Fruit fly (Drosophila melanogaster) whole organism, pupa: ENCODE results near the gene CG32022.

ENCODE experiments used
- CG10348 ChIP-seq: fragments of 200-800 bp; sonication (Bioruptor generic); IDR thresholded peaks from 2 replicates; pipeline ENCODE4 v1.3.6; 2022; ENCODE audit warnings: missing biosample characterization, missing genetic modification characterization
- CG12605 ChIP-seq: fragments of 200-800 bp; sonication (Bioruptor generic); IDR thresholded peaks from 2 replicates; pipeline ENCODE4 v1.3.6; 2022; ENCODE audit warnings: missing biosample characterization, missing genetic modification characterization
- CG13204 ChIP-seq: fragments of 200-800 bp; sonication (Bioruptor generic); optimal IDR thresholded peaks from 2 replicates; lab custom pipeline; 2018; ENCODE audit warnings: missing biosample characterization, mild to moderate bottlenecking, missing genetic modification characterization, moderate library complexity
- CG14655 ChIP-seq: fragments of 200-800 bp; sonication (Bioruptor generic); optimal IDR thresholded peaks from 3 replicates; lab custom pipeline; 2017; ENCODE audit warnings: mild to moderate bottlenecking, missing biosample characterization, missing genetic modification reagents, missing genetic modification characterization
- CG15710 ChIP-seq: fragments of 200-800 bp; sonication (Bioruptor generic); optimal IDR thresholded peaks from 2 replicates; lab custom pipeline; 2018; ENCODE audit warnings: missing biosample characterization, mild to moderate bottlenecking, missing genetic modification characterization, moderate library complexity
- CG17806 ChIP-seq: fragments of 200-800 bp; sonication (Bioruptor generic); optimal IDR thresholded peaks from 2 replicates; lab custom pipeline; 2018; ENCODE audit warnings: missing biosample characterization, mild to moderate bottlenecking, missing genetic modification characterization, moderate library complexity
- CG32121 ChIP-seq: fragments of 200-800 bp; sonication (Bioruptor generic); IDR thresholded peaks from 2 replicates; pipeline ENCODE4 v1.3.6; 2022; ENCODE audit warnings: missing biosample characterization, missing genetic modification characterization
- CG34367 ChIP-seq: fragments of 200-800 bp; sonication (Bioruptor generic); optimal IDR thresholded peaks from 2 replicates; lab custom pipeline; 2018; ENCODE audit warnings: missing biosample characterization, mild to moderate bottlenecking, missing genetic modification characterization
- CG4496 ChIP-seq: fragments of 200-800 bp; sonication (Bioruptor generic); IDR thresholded peaks from 3 replicates; pipeline ENCODE4 v1.3.6; 2022; ENCODE audit warnings: missing biosample characterization, missing genetic modification characterization
- CG8159 ChIP-seq: fragments of 200-800 bp; sonication (Bioruptor generic); optimal IDR thresholded peaks from 3 replicates; lab custom pipeline; 2018; ENCODE audit warnings: missing biosample characterization, mild to moderate bottlenecking, missing genetic modification characterization, moderate library complexity
- CG8301 ChIP-seq: fragments of 200-800 bp; sonication (Bioruptor generic); optimal IDR thresholded peaks from 2 replicates; lab custom pipeline; 2018; ENCODE audit warnings: missing biosample characterization, mild to moderate bottlenecking, missing genetic modification characterization
- CG9948 ChIP-seq: fragments of 200-800 bp; sonication (Bioruptor generic); optimal IDR thresholded peaks from 2 replicates; lab custom pipeline; 2018; ENCODE audit warnings: missing biosample characterization, mild to moderate bottlenecking, missing genetic modification characterization, moderate library complexity
- D1 ChIP-seq: fragments of 200-800 bp; sonication (Bioruptor generic); optimal IDR thresholded peaks from 2 replicates; lab custom pipeline; 2018; ENCODE audit warnings: missing biosample characterization, mild to moderate bottlenecking, missing genetic modification characterization, moderate library complexity
- EcR ChIP-seq: fragments of 200-800 bp; sonication (Bioruptor generic); optimal IDR thresholded peaks from 3 replicates; lab custom pipeline; 2019; ENCODE audit warnings: missing biosample characterization, missing genetic modification characterization, mild to moderate bottlenecking, moderate library complexity, missing genetic modification reagents
- Ets98B ChIP-seq: fragments of 200-800 bp; sonication (Bioruptor generic); IDR thresholded peaks from 2 replicates; pipeline ENCODE4 v1.3.6; 2022; ENCODE audit warnings: missing biosample characterization, missing genetic modification characterization
- Pif1A ChIP-seq: fragments of 200-800 bp; sonication (Bioruptor generic); optimal IDR thresholded peaks from 3 replicates; lab custom pipeline; 2016; ENCODE audit warnings: missing biosample characterization, missing genetic modification characterization
- Pif1B ChIP-seq: fragments of 200-800 bp; sonication (Bioruptor generic); optimal IDR thresholded peaks from 3 replicates; lab custom pipeline; 2016; ENCODE audit warnings: missing biosample characterization, missing genetic modification characterization
- Snoo ChIP-seq: fragments of 200-800 bp; sonication (Bioruptor generic); optimal IDR thresholded peaks from 3 replicates; lab custom pipeline; 2017; ENCODE audit warnings: missing biosample characterization, mild to moderate bottlenecking, missing genetic modification characterization, inconsistent platforms
- fd96Ca ChIP-seq: fragments of 200-800 bp; sonication (Bioruptor generic); IDR thresholded peaks from 3 replicates; pipeline ENCODE4 v1.3.6; 2022; ENCODE audit warnings: missing biosample characterization, missing genetic modification characterization
- gl ChIP-seq: fragments of 200-800 bp; sonication (Bioruptor generic); optimal IDR thresholded peaks from 2 replicates; lab custom pipeline; 2018; ENCODE audit warnings: missing biosample characterization, mild to moderate bottlenecking, missing genetic modification characterization
- rn ChIP-seq: fragments of 200-800 bp; sonication (Bioruptor generic); IDR thresholded peaks from 2 replicates; pipeline ENCODE4 v1.3.6; 2022; ENCODE audit warnings: missing biosample characterization, missing genetic modification characterization

Gene CG32022

dm6 chr3L:8693558-8694502, 27.2 kb downstream of the CG32022 start:
- TF ChIP-seq Ets98B (GFP tag; lab: Robert Waterston, UW) (peak; percentile 76), CG4496 (GFP tag; lab: Robert Waterston, UW) (peak; percentile 69; the same call in 2 of the 3 replicates), Pif1B (no peak), CG17806 (tag; lab: Kevin White, UChicago) (no peak), CG14655 (GFP tag; lab: Kevin White, UChicago) (peak; percentile 47), CG13204 (GFP tag; lab: Kevin White, UChicago) (no peak), rn (GFP tag; lab: Robert Waterston, UW) (0 out of 2 replicates have a peak, but pooled peaks have one; percentile 24), EcR (GFP tag; lab: Kevin White, UChicago) (no peak), CG10348 (GFP tag; lab: Robert Waterston, UW) (no peak), CG12605 (GFP tag; lab: Robert Waterston, UW) (peak; percentile 74), fd96Ca (peak; percentile 64; the same call in 2 of the 3 replicates), D1 (tag; lab: Kevin White, UChicago) (no peak), gl (tag; lab: Kevin White, UChicago) (no peak), Pif1A (no peak), CG34367 (tag; lab: Kevin White, UChicago) (no peak), CG8159 (tag; lab: Kevin White, UChicago) (no peak), Snoo (tag; lab: Kevin White, UChicago) (no peak), CG9948 (tag; lab: Kevin White, UChicago) (no peak), CG32121 (peak; percentile 62; the same call in 1 of the 2 replicates), CG8301 (peak; percentile 36), CG15710 (tag; lab: Kevin White, UChicago) (no peak)

dm6 chr3L:8691891-8692874, 28.9 kb downstream of the CG32022 start:
- TF ChIP-seq fd96Ca (peak; percentile 57; the same call in 1 of the 3 replicates), CG8301 (peak; percentile 11), rn (GFP tag; lab: Robert Waterston, UW) (0 out of 2 replicates have a peak, but pooled peaks have one; percentile 11), CG14655 (GFP tag; lab: Kevin White, UChicago) (peak; percentile 56), CG17806 (tag; lab: Kevin White, UChicago) (peak; percentile 9), Pif1B (no peak), CG12605 (GFP tag; lab: Robert Waterston, UW) (peak; percentile 46), D1 (tag; lab: Kevin White, UChicago) (peak; percentile 26), Pif1A (peak; percentile 11), CG9948 (tag; lab: Kevin White, UChicago) (peak; percentile 35), Ets98B (GFP tag; lab: Robert Waterston, UW) (peak; percentile 48), CG15710 (tag; lab: Kevin White, UChicago) (peak; percentile 50), gl (tag; lab: Kevin White, UChicago) (peak; percentile 81), CG32121 (no peak), CG4496 (GFP tag; lab: Robert Waterston, UW) (peak; percentile 66), EcR (GFP tag; lab: Kevin White, UChicago) (peak; percentile 75), CG34367 (tag; lab: Kevin White, UChicago) (peak; percentile 8), CG13204 (GFP tag; lab: Kevin White, UChicago) (peak; percentile 64), Snoo (tag; lab: Kevin White, UChicago) (peak; percentile 48), CG10348 (GFP tag; lab: Robert Waterston, UW) (no peak), CG8159 (tag; lab: Kevin White, UChicago) (peak; percentile 59)

- TF ChIP-seq CG12605 (GFP tag; lab: Robert Waterston, UW) = no peak
- TF ChIP-seq CG8301 = no peak
- TF ChIP-seq CG9948 (tag; lab: Kevin White, UChicago) = no peak
- TF ChIP-seq Ets98B (GFP tag; lab: Robert Waterston, UW) = no peak
- no peak for TF ChIP-seq CG10348 (GFP tag; lab: Robert Waterston, UW)
- TF ChIP-seq Snoo (tag; lab: Kevin White, UChicago) = no peak
- no peak for TF ChIP-seq fd96Ca
- TF ChIP-seq CG14655 (GFP tag; lab: Kevin White, UChicago) = no peak
- TF ChIP-seq EcR (GFP tag; lab: Kevin White, UChicago) = no peak
- TF ChIP-seq Pif1A = no peak
- no peak for TF ChIP-seq gl (tag; lab: Kevin White, UChicago)
- no peak for TF ChIP-seq CG8159 (tag; lab: Kevin White, UChicago)
- TF ChIP-seq D1 (tag; lab: Kevin White, UChicago) = no peak
- no peak for TF ChIP-seq Pif1B
- TF ChIP-seq CG32121 = no peak
- TF ChIP-seq CG4496 (GFP tag; lab: Robert Waterston, UW) = no peak
- TF ChIP-seq CG17806 (tag; lab: Kevin White, UChicago) = no peak
- no peak for TF ChIP-seq CG15710 (tag; lab: Kevin White, UChicago)
- no peak for TF ChIP-seq CG34367 (tag; lab: Kevin White, UChicago)
- no peak for TF ChIP-seq CG13204 (GFP tag; lab: Kevin White, UChicago)
Observed at dm6 chr3L:8690630-8691029, 30.4 kb downstream of the CG32022 start.

- no peak for TF ChIP-seq CG9948 (tag; lab: Kevin White, UChicago)
- TF ChIP-seq Ets98B (GFP tag; lab: Robert Waterston, UW) = no peak
- no peak for TF ChIP-seq CG32121
- no peak for TF ChIP-seq Pif1B
- no peak for TF ChIP-seq CG4496 (GFP tag; lab: Robert Waterston, UW)
- TF ChIP-seq CG12605 (GFP tag; lab: Robert Waterston, UW) = no peak
- TF ChIP-seq CG15710 (tag; lab: Kevin White, UChicago) = no peak
- no peak for TF ChIP-seq rn (GFP tag; lab: Robert Waterston, UW)
- no peak for TF ChIP-seq gl (tag; lab: Kevin White, UChicago)
- TF ChIP-seq CG8301 = no peak
- TF ChIP-seq D1 (tag; lab: Kevin White, UChicago) = no peak
- no peak for TF ChIP-seq CG8159 (tag; lab: Kevin White, UChicago)
- TF ChIP-seq EcR (GFP tag; lab: Kevin White, UChicago) = no peak
Observed at dm6 chr3L:8689675-8690074, 31.4 kb downstream of the CG32022 start.
